Worm (Caenorhabditis elegans) whole organism, young adult: ENCODE results near the gene D1086.8.

ENCODE experiments used
- B0261.1 ChIP-seq: sonication (generic microtip); optimal IDR thresholded peaks from 2 replicates; lab custom pipeline; 2016; ENCODE audit warnings: mild to moderate bottlenecking, missing genetic modification characterization, moderate library complexity, missing compliant biosample characterization
- B0336.3 ChIP-seq: fragments of 200-800 bp; sonication (Bioruptor generic); IDR thresholded peaks from 2 replicates; pipeline ENCODE4 v1.3.6; 2022; ENCODE audit warnings: missing genetic modification characterization, missing compliant biosample characterization
- C06A6.2 ChIP-seq: fragments of 200-800 bp; sonication (Bioruptor generic); conservative IDR thresholded peaks from 2 replicates; pipeline ENCODE4 v1.3.6; 2022; ENCODE audit warnings: missing genetic modification characterization, missing compliant biosample characterization
- C17E4.6 ChIP-seq: fragments of 200-800 bp; sonication (Bioruptor generic); IDR thresholded peaks from 2 replicates; pipeline ENCODE4 v1.3.6; 2022; ENCODE audit warnings: missing genetic modification reagents, missing genetic modification characterization, missing compliant biosample characterization
- D2030.7 ChIP-seq: fragments of 200-800 bp; sonication (Bioruptor generic); IDR thresholded peaks from 2 replicates; pipeline ENCODE4 v1.3.6; 2022; ENCODE audit warnings: missing genetic modification reagents, missing genetic modification characterization, missing compliant biosample characterization
- F10E7.11 ChIP-seq: sonication (generic microtip); optimal IDR thresholded peaks from 2 replicates; lab custom pipeline; 2017; ENCODE audit warnings: mild to moderate bottlenecking, missing genetic modification characterization, moderate library complexity, missing compliant biosample characterization
- F22D6.2 ChIP-seq: sonication (generic microtip); optimal IDR thresholded peaks from 2 replicates; lab custom pipeline; 2016; ENCODE audit warnings: mild to moderate bottlenecking, missing genetic modification characterization, missing compliant biosample characterization
- K12H6.12 ChIP-seq: fragments of 200-800 bp; sonication (Bioruptor generic); optimal IDR thresholded peaks from 2 replicates; lab custom pipeline; 2018; ENCODE audit warnings: mild to moderate bottlenecking, missing genetic modification characterization, missing compliant biosample characterization
- Y56A3A.18 ChIP-seq: fragments of 200-800 bp; sonication (Bioruptor generic); IDR thresholded peaks from 2 replicates; pipeline ENCODE4 v1.3.6; 2022; ENCODE audit warnings: missing genetic modification reagents, missing genetic modification characterization, missing compliant biosample characterization
- attf-5 ChIP-seq: fragments of 200-800 bp; sonication (Bioruptor generic); optimal IDR thresholded peaks from 2 replicates; lab custom pipeline; 2018; ENCODE audit warnings: mild to moderate bottlenecking, missing genetic modification characterization, missing compliant biosample characterization
- attf-6 ChIP-seq: fragments of 200-800 bp; sonication (Bioruptor generic); IDR thresholded peaks from 2 replicates; pipeline ENCODE4 v1.3.6; 2022; ENCODE audit warnings: missing genetic modification reagents, missing genetic modification characterization, missing compliant biosample characterization
- bed-1 ChIP-seq: fragments of 200-800 bp; sonication (Bioruptor generic); IDR thresholded peaks from 2 replicates; pipeline ENCODE4 v1.3.6; 2022; ENCODE audit warnings: missing genetic modification reagents, missing genetic modification characterization, missing compliant biosample characterization
- bed-2 ChIP-seq: fragments of 200-800 bp; sonication (Bioruptor generic); IDR thresholded peaks from 2 replicates; pipeline ENCODE4 v1.3.6; 2022; ENCODE audit warnings: missing genetic modification reagents, missing genetic modification characterization, missing compliant biosample characterization
- cebp-2 ChIP-seq: fragments of 200-800 bp; sonication (Bioruptor generic); IDR thresholded peaks from 2 replicates; pipeline ENCODE4 v1.3.6; 2022; ENCODE audit warnings: missing genetic modification characterization, missing compliant biosample characterization
- ceh-100 ChIP-seq: fragments of 200-800 bp; sonication (Bioruptor generic); IDR thresholded peaks from 2 replicates; pipeline ENCODE4 v1.3.6; 2022; ENCODE audit warnings: missing genetic modification reagents, missing genetic modification characterization, missing compliant biosample characterization
- ceh-27 ChIP-seq: fragments of 200-800 bp; sonication (Bioruptor generic); optimal IDR thresholded peaks from 2 replicates; lab custom pipeline; 2018; ENCODE audit warnings: mild to moderate bottlenecking, missing genetic modification characterization, moderate library complexity, missing compliant biosample characterization
- ceh-40 ChIP-seq: fragments of 200-800 bp; sonication (Bioruptor generic); IDR thresholded peaks from 2 replicates; pipeline ENCODE4 v1.3.6; 2022; ENCODE audit warnings: missing genetic modification characterization, missing compliant biosample characterization
- ceh-91 ChIP-seq: fragments of 200-800 bp; sonication (Bioruptor generic); IDR thresholded peaks from 2 replicates; pipeline ENCODE4 v1.3.6; 2022; ENCODE audit warnings: missing genetic modification reagents, missing genetic modification characterization, missing compliant biosample characterization
- chd-7 ChIP-seq: sonication (generic microtip); optimal IDR thresholded peaks from 2 replicates; lab custom pipeline; 2016; ENCODE audit warnings: mild to moderate bottlenecking, missing genetic modification characterization, moderate library complexity, missing compliant biosample characterization
- hmg-1.2 ChIP-seq: fragments of 200-800 bp; sonication (Bioruptor generic); IDR thresholded peaks from 2 replicates; pipeline ENCODE4 v1.3.6; 2022; ENCODE audit warnings: missing genetic modification reagents, missing genetic modification characterization, missing compliant biosample characterization
- hmg-20 ChIP-seq: fragments of 200-800 bp; sonication (Bioruptor generic); IDR thresholded peaks from 2 replicates; pipeline ENCODE4 v1.3.6; 2022; ENCODE audit warnings: missing genetic modification reagents, missing genetic modification characterization, missing compliant biosample characterization
- let-526 ChIP-seq: fragments of 200-800 bp; sonication (Bioruptor generic); IDR thresholded peaks from 2 replicates; pipeline ENCODE4 v1.3.6; 2022; ENCODE audit warnings: missing genetic modification reagents, missing genetic modification characterization, missing compliant biosample characterization
- lin-26 ChIP-seq: fragments of 200-800 bp; sonication (Bioruptor generic); IDR thresholded peaks from 2 replicates; pipeline ENCODE4 v1.3.6; 2022; ENCODE audit warnings: missing genetic modification reagents, missing genetic modification characterization, missing compliant biosample characterization
- lin-40 ChIP-seq: sonication (generic microtip); optimal IDR thresholded peaks from 2 replicates; lab custom pipeline; 2016; ENCODE audit warnings: missing genetic modification characterization, mild to moderate bottlenecking, missing compliant biosample characterization, missing genotype, missing genetic modification reagents
- lin-54 ChIP-seq: fragments of 200-800 bp; sonication (Bioruptor generic); optimal IDR thresholded peaks from 2 replicates; lab custom pipeline; 2018; ENCODE audit warnings: mild to moderate bottlenecking, missing genetic modification characterization, missing compliant biosample characterization
- lsy-27 ChIP-seq: sonication (generic microtip); optimal IDR thresholded peaks from 2 replicates; lab custom pipeline; 2017; ENCODE audit warnings: missing genetic modification characterization, mild to moderate bottlenecking, missing compliant biosample characterization, antibody characterized with exemption, missing genotype, borderline replicate concordance; ENCODE audit not compliant: insufficient read depth
- madf-8 ChIP-seq: fragments of 200-800 bp; sonication (Bioruptor generic); conservative IDR thresholded peaks from 2 replicates; pipeline ENCODE4 v1.3.6; 2022; ENCODE audit warnings: missing genetic modification reagents, missing genetic modification characterization, missing compliant biosample characterization
- nfyb-1 ChIP-seq: fragments of 200-800 bp; sonication (Bioruptor generic); IDR thresholded peaks from 2 replicates; pipeline ENCODE4 v1.3.6; 2022; ENCODE audit warnings: missing genetic modification reagents, missing genetic modification characterization, missing compliant biosample characterization
- nhr-179 ChIP-seq: sonication (generic microtip); optimal IDR thresholded peaks from 2 replicates; lab custom pipeline; 2016; ENCODE audit warnings: mild to moderate bottlenecking, missing genetic modification characterization, missing compliant biosample characterization
- nhr-90 ChIP-seq: sonication (generic microtip); optimal IDR thresholded peaks from 2 replicates; lab custom pipeline; 2016; ENCODE audit warnings: missing genotype, mild to moderate bottlenecking, missing genetic modification characterization, missing compliant biosample characterization
- pbrm-1 ChIP-seq: fragments of 200-800 bp; sonication (Bioruptor generic); IDR thresholded peaks from 2 replicates; pipeline ENCODE4 v1.3.6; 2022; ENCODE audit warnings: missing genetic modification reagents, missing genetic modification characterization, missing compliant biosample characterization
- rpc-1 ChIP-seq, 2 experiments: fragments of 150-350 bp in 1 of 2; sonication (generic microtip) in 1 of 2; optimal IDR thresholded peaks; 2 replicates each; lab custom pipeline; 2014 to 2018; ENCODE audit warnings: missing biosample characterization in 1 of 2, missing genetic modification characterization in 1 of 2, missing genetic modification reagents in 1 of 2, missing genotype in 1 of 2
- snpc-1.1 ChIP-seq: sonication (generic microtip); optimal IDR thresholded peaks from 2 replicates; lab custom pipeline; 2017; ENCODE audit warnings: missing genetic modification characterization, mild to moderate bottlenecking, missing compliant biosample characterization, antibody characterized with exemption, moderate library complexity, missing genotype, missing genetic modification reagents; ENCODE audit not compliant: insufficient read depth
- somi-1 ChIP-seq: fragments of 200-800 bp; sonication (Bioruptor generic); optimal IDR thresholded peaks from 2 replicates; lab custom pipeline; 2018; ENCODE audit warnings: mild to moderate bottlenecking, missing genetic modification characterization, missing compliant biosample characterization
- sptf-2 ChIP-seq: fragments of 200-800 bp; sonication (Bioruptor generic); optimal IDR thresholded peaks from 2 replicates; lab custom pipeline; 2018; ENCODE audit warnings: mild to moderate bottlenecking, missing genetic modification characterization, missing compliant biosample characterization
- tbp1 ChIP-seq: fragments of 200-800 bp; sonication (Bioruptor generic); optimal IDR thresholded peaks from 2 replicates; lab custom pipeline; 2018; ENCODE audit warnings: mild to moderate bottlenecking, missing genetic modification characterization, missing compliant biosample characterization
- tbx-9 ChIP-seq: sonication (generic microtip); optimal IDR thresholded peaks from 2 replicates; lab custom pipeline; 2016; ENCODE audit warnings: borderline replicate concordance, missing genetic modification characterization, inconsistent platforms, missing compliant biosample characterization
- unc-130 ChIP-seq: sonication (generic microtip); optimal IDR thresholded peaks from 2 replicates; lab custom pipeline; 2016; ENCODE audit warnings: missing genetic modification reagents, missing genetic modification characterization, missing compliant biosample characterization
- ztf-22 ChIP-seq: fragments of 200-800 bp; sonication (Bioruptor generic); optimal IDR thresholded peaks from 2 replicates; lab custom pipeline; 2018; ENCODE audit warnings: mild to moderate bottlenecking, missing genetic modification characterization, moderate library complexity, missing compliant biosample characterization

The D1086.8 gene

DNA sequence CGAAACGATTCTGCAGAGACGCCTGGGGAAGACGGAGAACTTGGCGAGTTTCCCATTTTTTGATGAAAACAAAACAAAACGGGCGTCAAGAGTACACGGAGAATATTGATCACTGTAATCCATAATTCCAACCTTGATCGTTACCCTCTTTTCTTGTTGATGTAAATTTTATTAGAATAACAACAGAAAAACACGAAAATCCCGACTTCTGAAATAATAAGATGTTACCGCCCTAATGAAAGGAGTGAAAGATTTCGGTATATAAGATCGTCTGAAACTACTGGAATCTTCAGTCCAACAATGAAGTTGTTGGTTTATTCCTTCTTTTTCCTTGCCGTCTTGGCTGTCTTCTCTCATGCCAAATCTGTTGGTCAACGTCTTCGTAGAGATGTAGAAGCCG is 10.1 kb downstream of the D1086.8 start, which contains the start of gene D1086.9:
Gene D1086.9, plus strand, starts transcription at position 301 of the 400 bp plus-strand sequence.
- TF ChIP-seq lin-54 (GFP tag; lab: Kevin White, UChicago), result no peak
- TF ChIP-seq F22D6.2, result no peak
- no peak for TF ChIP-seq nhr-90 (tag; lab: Kevin White, UChicago)
- TF ChIP-seq D2030.7 (GFP tag; lab: Robert Waterston, UW), result no peak
- no peak for TF ChIP-seq Y56A3A.18 (GFP tag; lab: Robert Waterston, UW)
- TF ChIP-seq pbrm-1 (GFP tag; lab: Robert Waterston, UW), result no peak
- TF ChIP-seq F10E7.11 (tag; lab: Kevin White, UChicago), result no peak
- TF ChIP-seq chd-7 (tag; lab: Kevin White, UChicago), result no peak
- TF ChIP-seq ceh-100 (GFP tag; lab: Robert Waterston, UW), result no peak
- TF ChIP-seq ceh-91 (GFP tag; lab: Robert Waterston, UW), result no peak
- TF ChIP-seq hmg-20 (GFP tag; lab: Robert Waterston, UW), result no peak
- no peak for TF ChIP-seq tbx-9
- no peak for TF ChIP-seq rpc-1 (optimal IDR thresholded peaks at IDR 0.05; lab: Kevin White, UChicago)
- no peak for TF ChIP-seq rpc-1 (tag; optimal IDR thresholded peaks at IDR 0.05; lab: Kevin White, UChicago)

- no peak for TF ChIP-seq B0336.3 (GFP tag; lab: Robert Waterston, UW)
- TF ChIP-seq unc-130 (GFP tag; lab: Kevin White, UChicago), result no peak
- TF ChIP-seq lin-26 (GFP tag; lab: Robert Waterston, UW), result no peak
- TF ChIP-seq bed-1 (GFP tag; lab: Robert Waterston, UW), result no peak
- no peak for TF ChIP-seq somi-1 (GFP tag; lab: Kevin White, UChicago)
- no peak for TF ChIP-seq snpc-1.1 (tag; lab: Kevin White, UChicago)
- no peak for TF ChIP-seq C06A6.2
- TF ChIP-seq ztf-22 (GFP tag; lab: Kevin White, UChicago), result no peak
- no peak for TF ChIP-seq attf-6
- no peak for TF ChIP-seq nhr-179 (tag; lab: Kevin White, UChicago)
- no peak for TF ChIP-seq K12H6.12 (tag; lab: Kevin White, UChicago)
- no peak for TF ChIP-seq let-526
- TF ChIP-seq ceh-27 (GFP tag; lab: Kevin White, UChicago), result no peak
- no peak for TF ChIP-seq cebp-2 (GFP tag; lab: Robert Waterston, UW)
- no peak for TF ChIP-seq sptf-2 (GFP tag; lab: Kevin White, UChicago)
- TF ChIP-seq bed-2 (GFP tag; lab: Robert Waterston, UW), result no peak
- TF ChIP-seq tbp1 (GFP tag; lab: Kevin White, UChicago), result no peak
Observed at ce11 chrV:14107511-14107910, 13.6 kb downstream of the D1086.8 start, which contains the start of gene H39E23.3. Gene H39E23.3 (plus strand): TSS chrV:14107811.

ce11 chrV:14110042-14110441 is 16.1 kb downstream of the D1086.8 start, which contains the start of gene H39E23.2:
Gene H39E23.2 (plus strand): TSS chrV:14110342.
- no peak for TF ChIP-seq lin-40 (tag; lab: Kevin White, UChicago)
- TF ChIP-seq hmg-1.2 (GFP tag; lab: Robert Waterston, UW), result no peak
- TF ChIP-seq Y56A3A.18 (GFP tag; lab: Robert Waterston, UW), result no peak
- no peak for TF ChIP-seq B0261.1 (tag; lab: Kevin White, UChicago)
- TF ChIP-seq C17E4.6 (GFP tag; lab: Robert Waterston, UW), result no peak
- no peak for TF ChIP-seq attf-5
- no peak for TF ChIP-seq lsy-27
- no peak for TF ChIP-seq ceh-40 (GFP tag; lab: Robert Waterston, UW)
- TF ChIP-seq nfyb-1 (GFP tag; lab: Robert Waterston, UW), result no peak
- no peak for TF ChIP-seq madf-8 (GFP tag; lab: Robert Waterston, UW)
- no peak for TF ChIP-seq lin-26 (GFP tag; lab: Robert Waterston, UW)
